Worm (Caenorhabditis elegans) whole organism, early embryonic: ENCODE data around the gene Y49E10.18.

Source experiments
- aly-1 ChIP-seq: sonication (generic microtip); optimal IDR thresholded peaks from 2 replicates; lab custom pipeline; 2016; ENCODE audit warnings: missing genetic modification characterization, missing compliant biosample characterization
- ama-1 ChIP-seq: fragments of 150-350 bp; optimal IDR thresholded peaks from 2 replicates; lab custom pipeline; 2014
- ceh-36 ChIP-seq: sonication (generic microtip); optimal IDR thresholded peaks from 2 replicates; lab custom pipeline; 2016; ENCODE audit warnings: missing genetic modification characterization, inconsistent platforms, missing compliant biosample characterization
- ets-7 ChIP-seq: sonication (generic microtip); optimal IDR thresholded peaks from 2 replicates; lab custom pipeline; 2016; ENCODE audit warnings: missing genotype, missing genetic modification characterization, missing compliant biosample characterization
- flt-1 ChIP-seq: fragments of 200-800 bp; sonication (Bioruptor generic); IDR thresholded peaks from 2 replicates; pipeline ENCODE4 v1.3.6; 2022; ENCODE audit warnings: missing genetic modification characterization, missing compliant biosample characterization
- hmbx-1 ChIP-seq: sonication (generic microtip); optimal IDR thresholded peaks from 2 replicates; lab custom pipeline; 2016; ENCODE audit warnings: mild to moderate bottlenecking, missing genetic modification characterization, missing compliant biosample characterization
- hmg-4 ChIP-seq: fragments of 200-800 bp; sonication (Bioruptor generic); optimal IDR thresholded peaks from 2 replicates; lab custom pipeline; 2018; ENCODE audit warnings: mild to moderate bottlenecking, missing genetic modification characterization, missing compliant biosample characterization
- pes-1 ChIP-seq: fragments of 200-800 bp; sonication (Bioruptor generic); IDR thresholded peaks from 2 replicates; pipeline ENCODE4 v1.3.6; 2022; ENCODE audit warnings: missing genetic modification reagents, missing genetic modification characterization, missing compliant biosample characterization
- sea-1 ChIP-seq: fragments of 200-800 bp; sonication (Bioruptor generic); conservative IDR thresholded peaks from 2 replicates; pipeline ENCODE4 v1.3.6; 2022; ENCODE audit warnings: missing genetic modification characterization, missing compliant biosample characterization
- tbx-37 ChIP-seq: fragments of 200-800 bp; sonication (Bioruptor generic); conservative IDR thresholded peaks from 2 replicates; pipeline ENCODE4 v1.3.6; 2022; ENCODE audit warnings: missing genetic modification reagents, missing genetic modification characterization, missing compliant biosample characterization
- tra-4 ChIP-seq: sonication (generic microtip); optimal IDR thresholded peaks from 2 replicates; lab custom pipeline; 2017; ENCODE audit warnings: missing genetic modification characterization, missing compliant biosample characterization

ce11 chrIII:12434104-12434503 lies 11.8 kb downstream of the Y49E10.18 start, which contains the start of gene Y49E10.27:
- TF ChIP-seq tbx-37 (GFP tag; lab: Robert Waterston, UW) (no peak), ama-1 (lab: Kevin White, UChicago) (no peak), aly-1 (tag; lab: Kevin White, UChicago) (no peak), pes-1 (GFP tag; lab: Robert Waterston, UW) (no peak), ets-7 (tag; lab: Kevin White, UChicago) (no peak), ceh-36 (tag; lab: Kevin White, UChicago) (no peak), hmg-4 (GFP tag; lab: Kevin White, UChicago) (no peak), tra-4 (tag; lab: Kevin White, UChicago) (no peak), sea-1 (GFP tag; lab: Robert Waterston, UW) (no peak), flt-1 (GFP tag; lab: Robert Waterston, UW) (no peak), hmbx-1 (tag; lab: Kevin White, UChicago) (no peak)
